Worm (Caenorhabditis elegans): ENCODE results near the gene Y50D4B.6.
A peak's percentile ranks its signal among the peaks of the same experiment; 100 is the strongest.

Gene Y50D4B.6

DNA sequence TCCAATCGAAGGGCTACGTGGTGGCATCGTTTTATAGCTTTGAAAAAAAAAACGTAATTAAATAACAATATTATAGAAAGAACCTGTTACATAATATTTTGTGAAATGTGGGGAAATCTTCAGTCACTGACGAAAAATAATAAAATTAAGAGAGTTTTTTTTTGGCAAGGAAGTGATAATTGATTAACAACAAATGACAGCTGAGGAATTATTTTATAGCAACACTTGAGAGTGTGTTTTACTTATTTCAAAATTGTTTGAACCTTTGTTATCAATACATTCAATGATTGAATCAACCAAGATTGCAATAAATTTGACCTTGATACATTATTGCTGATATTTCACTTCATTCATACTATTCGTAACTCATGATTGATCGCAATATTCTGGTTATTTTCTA lies at the start of gene Y50D4B.6:
Gene Y50D4B.6, plus strand, starts transcription at position 301 of the 400 bp plus-strand sequence.
- TF ChIP-seq mcd-1 (GFP tag; IDR thresholded peaks at IDR 0.05) (no peak), Y95B8A.8 (GFP tag; IDR thresholded peaks at IDR 0.05) (no peak)

DNA sequence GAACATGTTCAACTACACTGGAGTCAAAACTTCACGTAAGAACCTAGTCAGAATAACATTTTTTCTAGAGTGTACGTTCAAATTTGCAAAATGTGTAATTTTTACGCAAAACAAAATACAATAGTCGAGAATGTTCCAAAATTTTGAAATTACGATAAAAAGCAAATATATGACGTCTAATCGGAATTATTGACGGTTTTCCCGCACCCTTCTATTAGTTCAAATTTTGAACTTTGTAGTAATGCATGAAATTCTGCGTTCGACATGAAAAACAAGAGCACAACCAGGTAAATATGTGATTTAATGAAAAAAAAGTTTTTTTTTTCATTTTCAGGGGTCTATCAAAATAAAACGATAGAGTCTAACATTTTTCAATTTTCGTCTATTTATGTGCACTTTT lies 46.0 kb upstream of the Y50D4B.6 start:
- TF ChIP-seq die-1 (tag; optimal IDR thresholded peaks at IDR 0.05) (no peak), mel-28 (tag; optimal IDR thresholded peaks at IDR 0.05; ENCODE audit: borderline replicate concordance) (no peak), F22D6.2 (tag; optimal IDR thresholded peaks at IDR 0.05) (no peak), F55B11.4 (tag; optimal IDR thresholded peaks at IDR 0.05; ENCODE audit: borderline replicate concordance, insufficient read depth) (no peak), efl-1 (GFP tag; optimal IDR thresholded peaks at IDR 0.05) (no peak), ceh-91 (GFP tag; IDR thresholded peaks at IDR 0.05) (no peak), mxl-1 (tag; optimal IDR thresholded peaks at IDR 0.05) (no peak), ccch-3 (GFP tag; optimal IDR thresholded peaks at IDR 0.05) (no peak), nhr-120 (GFP tag; IDR thresholded peaks at IDR 0.05) (no peak), ama-1 (optimal IDR thresholded peaks at IDR 0.05) (no peak), ama-1 (GFP tag; optimal IDR thresholded peaks at IDR 0.05) (no peak), F57A8.1 (GFP tag; optimal IDR thresholded peaks at IDR 0.05) (no peak), bed-2 (GFP tag; IDR thresholded peaks at IDR 0.05) (no peak), aptf-3 (GFP tag; IDR thresholded peaks at IDR 0.05) (no peak), dpff-1 (tag; optimal IDR thresholded peaks at IDR 0.05) (no peak), dox-1 (GFP tag; IDR thresholded peaks at IDR 0.05) (no peak), Y53F4B.3 (GFP tag; IDR thresholded peaks at IDR 0.05) (no peak), Y95B8A.8 (GFP tag; IDR thresholded peaks at IDR 0.05) (no peak), rpc-1 (optimal IDR thresholded peaks at IDR 0.05) (no peak), rpc-1 (tag; optimal IDR thresholded peaks at IDR 0.05) (no peak)

DNA sequence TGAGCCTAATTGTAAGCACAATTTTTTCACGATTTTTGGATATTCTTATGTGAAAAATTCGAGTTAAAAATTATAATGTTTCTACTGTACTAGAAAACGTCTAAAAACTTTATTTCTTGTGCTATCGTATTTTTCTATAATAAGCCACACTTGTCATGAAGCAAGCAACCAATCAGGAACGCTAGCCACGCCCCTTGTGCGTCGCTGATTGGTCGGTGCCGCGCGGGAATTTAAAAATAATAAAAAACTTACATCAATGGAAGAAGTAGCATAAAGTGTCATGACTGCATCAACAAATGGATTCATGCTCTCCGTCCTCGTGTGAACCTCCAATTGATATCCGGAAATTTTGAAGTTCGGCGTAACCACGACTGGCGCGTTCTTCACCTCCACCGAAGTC lies 36.9 kb upstream of the Y50D4B.6 start:
- TF ChIP-seq nfyb-1 (GFP tag; IDR thresholded peaks at IDR 0.05) (peak; percentile 80; the same call in 1 of the 2 replicates), egl-44 (GFP tag; IDR thresholded peaks at IDR 0.05) (no peak)

DNA sequence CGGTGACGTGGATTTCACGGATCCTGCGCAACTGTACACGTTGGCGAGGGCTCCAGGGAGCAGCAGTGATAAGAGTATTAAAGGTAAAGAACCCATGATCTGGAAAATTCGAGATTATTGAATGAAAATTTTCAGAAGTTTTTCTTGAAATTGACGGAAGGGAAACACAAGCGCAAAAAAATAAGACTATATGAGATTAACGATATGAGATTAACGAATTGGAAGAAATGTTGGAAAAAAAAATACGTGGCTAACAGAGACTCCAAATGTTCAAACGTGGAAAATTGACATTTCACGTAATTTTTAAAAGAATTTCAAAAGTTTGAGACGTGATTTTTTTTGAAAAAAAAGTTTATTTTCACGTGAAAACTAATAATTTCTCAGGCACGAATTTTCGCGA lies 35.6 kb upstream of the Y50D4B.6 start, which contains the start of gene nra-4:
Gene nra-4, minus strand, starts transcription at position 101 of the 400 bp plus-strand sequence.
- TF ChIP-seq mxl-1 (tag; optimal IDR thresholded peaks at IDR 0.05) (no peak), gei-17 (GFP tag; optimal IDR thresholded peaks at IDR 0.05) (no peak), madf-6 (GFP tag; IDR thresholded peaks at IDR 0.05) (no peak), hmg-20 (GFP tag; IDR thresholded peaks at IDR 0.05) (no peak), F49E8.2 (tag; optimal IDR thresholded peaks at IDR 0.05; ENCODE audit: insufficient read depth) (no peak), attf-6 (GFP tag; IDR thresholded peaks at IDR 0.05) (no peak)

DNA sequence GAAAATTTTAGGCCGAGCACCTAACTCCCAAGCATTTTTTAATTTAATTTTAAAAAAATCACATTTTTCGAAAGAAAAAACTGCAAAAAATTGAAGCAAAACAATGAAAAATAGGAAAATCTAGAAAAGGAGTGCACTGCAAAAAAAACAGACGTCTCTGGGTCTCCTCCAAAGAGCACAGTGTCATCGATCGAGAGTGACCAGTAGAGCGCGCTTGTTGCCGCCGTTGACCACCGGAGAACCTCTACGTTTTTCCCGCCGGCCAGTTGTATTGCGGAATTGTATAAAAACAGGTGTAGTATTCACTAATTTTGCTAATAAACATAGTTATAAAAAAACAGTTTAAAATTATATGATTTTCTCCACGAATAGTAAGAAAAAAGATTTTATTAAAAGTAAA lies 34.8 kb upstream of the Y50D4B.6 start:
- TF ChIP-seq efl-1 (GFP tag; optimal IDR thresholded peaks at IDR 0.05) = peak; percentile 86
- no peak for TF ChIP-seq mel-28 (tag; optimal IDR thresholded peaks at IDR 0.05; ENCODE audit: borderline replicate concordance)
- no peak for TF ChIP-seq F52B5.7 (tag; optimal IDR thresholded peaks at IDR 0.05)
- TF ChIP-seq hsf-1 (GFP tag; IDR thresholded peaks at IDR 0.05) = no peak
- no peak for TF ChIP-seq die-1 (tag; optimal IDR thresholded peaks at IDR 0.05)
- no peak for TF ChIP-seq K12H6.12 (tag; optimal IDR thresholded peaks at IDR 0.05)
- no peak for TF ChIP-seq C06A6.2 (GFP tag; conservative IDR thresholded peaks at IDR 0.05)
- no peak for TF ChIP-seq nhr-27 (tag; optimal IDR thresholded peaks at IDR 0.05)
- TF ChIP-seq tbx-9 (tag; optimal IDR thresholded peaks at IDR 0.05; ENCODE audit: borderline replicate concordance) = no peak
- peak; percentile 44; the same call in 1 of the 2 replicates for TF ChIP-seq hmg-1.2 (GFP tag; IDR thresholded peaks at IDR 0.05)
- TF ChIP-seq attf-3 (GFP tag; conservative IDR thresholded peaks at IDR 0.05) = no peak
- TF ChIP-seq aptf-3 (GFP tag; IDR thresholded peaks at IDR 0.05) = no peak
- no peak for TF ChIP-seq zfh-2 (GFP tag; conservative IDR thresholded peaks at IDR 0.05)
- TF ChIP-seq xnd-1 (tag; optimal IDR thresholded peaks at IDR 0.05) = peak; percentile 62
- no peak for TF ChIP-seq F55B11.4 (tag; optimal IDR thresholded peaks at IDR 0.05; ENCODE audit: borderline replicate concordance, insufficient read depth)
- TF ChIP-seq lir-1 (GFP tag; conservative IDR thresholded peaks at IDR 0.05) = no peak
- no peak for TF ChIP-seq egl-44 (GFP tag; IDR thresholded peaks at IDR 0.05)
- no peak for TF ChIP-seq bed-1 (GFP tag; IDR thresholded peaks at IDR 0.05)
- TF ChIP-seq dpl-1 (GFP tag; optimal IDR thresholded peaks at IDR 0.05) = peak; percentile 55
- TF ChIP-seq D2030.7 (GFP tag; IDR thresholded peaks at IDR 0.05) = no peak
- no peak for TF ChIP-seq nfyb-1 (GFP tag; IDR thresholded peaks at IDR 0.05)
- TF ChIP-seq madf-8 (GFP tag; conservative IDR thresholded peaks at IDR 0.05) = peak; percentile 76
- 0 out of 2 replicates have a peak, but pooled peaks have one; percentile 20 for TF ChIP-seq ceh-100 (GFP tag; IDR thresholded peaks at IDR 0.05)

Data from whole organism, young adult.